Fruit fly (Drosophila melanogaster) whole organism, embryonic: ENCODE results near the gene BTBD9.

ENCODE experiments used
- CG10543 ChIP-seq: fragments of 200-800 bp; sonication (Bioruptor generic); optimal IDR thresholded peaks from 3 replicates; lab custom pipeline; 2017; ENCODE audit warnings: missing biosample characterization, mild to moderate bottlenecking, missing genetic modification characterization, moderate library complexity
- CG11456 ChIP-seq: fragments of 200-800 bp; sonication (Bioruptor generic); IDR thresholded peaks from 3 replicates; pipeline ENCODE4 v1.3.6; 2022; ENCODE audit warnings: missing biosample characterization, missing genetic modification characterization
- CG11504 ChIP-seq: fragments of 200-800 bp; sonication (Bioruptor generic); optimal IDR thresholded peaks from 3 replicates; lab custom pipeline; 2019; ENCODE audit warnings: missing biosample characterization, mild to moderate bottlenecking, missing genetic modification characterization, moderate library complexity
- CG12071 ChIP-seq: fragments of 200-800 bp; sonication (Bioruptor generic); optimal IDR thresholded peaks from 3 replicates; lab custom pipeline; 2018; ENCODE audit warnings: missing biosample characterization, mild to moderate bottlenecking, missing genetic modification characterization
- CG12155 ChIP-seq: fragments of 200-800 bp; sonication (Bioruptor generic); optimal IDR thresholded peaks from 3 replicates; lab custom pipeline; 2016; ENCODE audit warnings: missing biosample characterization, missing genetic modification characterization
- CG12391 ChIP-seq: fragments of 200-800 bp; sonication (Bioruptor generic); optimal IDR thresholded peaks from 3 replicates; lab custom pipeline; 2018; ENCODE audit warnings: missing biosample characterization, mild to moderate bottlenecking, missing genetic modification characterization, moderate library complexity
- CG13775 ChIP-seq: fragments of 200-800 bp; sonication (Bioruptor generic); optimal IDR thresholded peaks from 3 replicates; lab custom pipeline; 2017; ENCODE audit warnings: missing biosample characterization, mild to moderate bottlenecking, missing genetic modification characterization
- CG15601 ChIP-seq: fragments of 200-800 bp; sonication (Bioruptor generic); optimal IDR thresholded peaks from 3 replicates; lab custom pipeline; 2019; ENCODE audit warnings: missing biosample characterization, mild to moderate bottlenecking, missing genetic modification characterization, moderate library complexity
- CG15696 ChIP-seq: fragments of 200-800 bp; sonication (Bioruptor generic); optimal IDR thresholded peaks from 2 replicates; lab custom pipeline; 2019; ENCODE audit warnings: missing biosample characterization, mild to moderate bottlenecking, missing genetic modification characterization, moderate library complexity
- CG17186 ChIP-seq: fragments of 200-800 bp; sonication (Bioruptor generic); optimal IDR thresholded peaks from 3 replicates; lab custom pipeline; 2017; ENCODE audit warnings: missing biosample characterization, missing genetic modification reagents, missing genetic modification characterization
- CG1792 ChIP-seq: fragments of 200-800 bp; sonication (Bioruptor generic); optimal IDR thresholded peaks from 2 replicates; lab custom pipeline; 2016; ENCODE audit warnings: missing biosample characterization, missing genetic modification characterization
- CG18619 ChIP-seq: fragments of 200-800 bp; sonication (Bioruptor generic); optimal IDR thresholded peaks from 3 replicates; lab custom pipeline; 2017; ENCODE audit warnings: missing biosample characterization, mild to moderate bottlenecking, missing genetic modification characterization
- CG2678 ChIP-seq: fragments of 200-800 bp; sonication (Bioruptor generic); optimal IDR thresholded peaks from 3 replicates; lab custom pipeline; 2019; ENCODE audit warnings: missing biosample characterization, mild to moderate bottlenecking, missing genetic modification characterization, moderate library complexity
- CG30020 ChIP-seq: fragments of 200-800 bp; optimal IDR thresholded peaks from 2 replicates; lab custom pipeline; 2019; ENCODE audit warnings: missing biosample characterization, mild to moderate bottlenecking, missing genetic modification characterization, moderate library complexity
- CG32532 ChIP-seq: fragments of 200-800 bp; sonication (Bioruptor generic); IDR thresholded peaks from 2 replicates; pipeline ENCODE4 v1.3.6; 2022; ENCODE audit warnings: missing biosample characterization, missing genetic modification characterization
- CG32772 ChIP-seq: fragments of 200-800 bp; sonication (Bioruptor generic); IDR thresholded peaks from 2 replicates; pipeline ENCODE4 v1.3.6; 2022; ENCODE audit warnings: missing biosample characterization, missing genetic modification characterization
- CG3281 ChIP-seq: fragments of 200-800 bp; sonication (Bioruptor generic); optimal IDR thresholded peaks from 3 replicates; lab custom pipeline; 2017; ENCODE audit warnings: missing biosample characterization, mild to moderate bottlenecking, missing genetic modification characterization
- CG4404 ChIP-seq: fragments of 200-800 bp; sonication (Bioruptor generic); IDR thresholded peaks from 2 replicates; pipeline ENCODE4 v1.3.6; 2022; ENCODE audit warnings: missing biosample characterization, missing genetic modification characterization
- CG4820 ChIP-seq: fragments of 200-800 bp; sonication (Bioruptor generic); optimal IDR thresholded peaks from 3 replicates; lab custom pipeline; 2016; ENCODE audit warnings: missing biosample characterization, missing genetic modification characterization
- CG5953 ChIP-seq: fragments of 200-800 bp; sonication (Bioruptor generic); IDR thresholded peaks from 2 replicates; pipeline ENCODE4 v1.3.6; 2022; ENCODE audit warnings: missing biosample characterization, missing genetic modification characterization
- CG6272 ChIP-seq: fragments of 200-800 bp; sonication (Bioruptor generic); IDR thresholded peaks from 2 replicates; pipeline ENCODE4 v1.3.6; 2022; ENCODE audit warnings: missing biosample characterization, missing genetic modification characterization
- CG6813 ChIP-seq: fragments of 200-800 bp; sonication (Bioruptor generic); optimal IDR thresholded peaks from 2 replicates; lab custom pipeline; 2017; ENCODE audit warnings: missing biosample characterization, missing genetic modification characterization, mild to moderate bottlenecking, moderate library complexity, missing genetic modification reagents
- CG7987 ChIP-seq: fragments of 200-800 bp; sonication (Bioruptor generic); optimal IDR thresholded peaks from 2 replicates; lab custom pipeline; 2018; ENCODE audit warnings: missing biosample characterization, mild to moderate bottlenecking, missing genetic modification characterization, moderate library complexity
- CG8388 ChIP-seq: fragments of 200-800 bp; sonication (Bioruptor generic); optimal IDR thresholded peaks from 2 replicates; lab custom pipeline; 2019; ENCODE audit warnings: missing biosample characterization, mild to moderate bottlenecking, missing genetic modification characterization, moderate library complexity
- CG9437 ChIP-seq: fragments of 200-800 bp; sonication (Bioruptor generic); optimal IDR thresholded peaks from 2 replicates; lab custom pipeline; 2018; ENCODE audit warnings: missing biosample characterization, mild to moderate bottlenecking, missing genetic modification characterization
- HHEX ChIP-seq: fragments of 200-800 bp; sonication (Bioruptor generic); optimal IDR thresholded peaks from 3 replicates; lab custom pipeline; 2017; ENCODE audit warnings: missing biosample characterization, mild to moderate bottlenecking, missing genetic modification characterization, missing genetic modification reagents
- Hr51 ChIP-seq, 2 experiments: fragments of 200-800 bp; sonication (Bioruptor generic); optimal IDR thresholded peaks; 2 replicates in 1 of 2; 3 replicates in 1 of 2; lab custom pipeline; 2016 to 2018; ENCODE audit warnings: missing biosample characterization in 2 of 2, missing genetic modification characterization in 2 of 2, mild to moderate bottlenecking in 1 of 2, moderate library complexity in 1 of 2
- Lim3 ChIP-seq: fragments of 200-800 bp; sonication (Bioruptor generic); IDR thresholded peaks from 2 replicates; pipeline ENCODE4 v1.3.6; 2022; ENCODE audit warnings: missing biosample characterization, missing genetic modification characterization
- Lpt ChIP-seq: fragments of >200 bp; optimal IDR thresholded peaks from 2 replicates; lab custom pipeline; 2018; ENCODE audit warnings: missing biosample characterization, missing genetic modification characterization
- Mad ChIP-seq: fragments of 200-800 bp; sonication (Bioruptor generic); optimal IDR thresholded peaks from 2 replicates; lab custom pipeline; 2016; ENCODE audit warnings: missing biosample characterization, missing genetic modification characterization
- Med ChIP-seq: fragments of 200-800 bp; sonication (Bioruptor generic); peaks from one replicate; lab custom pipeline; 2016; ENCODE audit warnings: missing biosample characterization, missing genetic modification characterization, mild to moderate bottlenecking, inconsistent platforms, moderate library complexity
- Oli ChIP-seq: fragments of 200-800 bp; sonication (Bioruptor generic); optimal IDR thresholded peaks from 2 replicates; lab custom pipeline; 2018; ENCODE audit warnings: missing biosample characterization, mild to moderate bottlenecking, missing genetic modification characterization, moderate library complexity
- Pdp1 ChIP-seq, 2 experiments: fragments of 200-800 bp; sonication (Bioruptor generic); optimal IDR thresholded peaks; 3 replicates each; lab custom pipeline; 2016; ENCODE audit warnings: missing biosample characterization in 2 of 2, missing genetic modification characterization in 2 of 2, mild to moderate bottlenecking in 1 of 2, moderate library complexity in 1 of 2
- amos ChIP-seq: fragments of 200-800 bp; sonication (Bioruptor generic); IDR thresholded peaks from 2 replicates; pipeline ENCODE4 v1.3.6; 2022; ENCODE audit warnings: missing biosample characterization, missing genetic modification characterization; ENCODE audit not compliant: partially characterized antibody
- ase ChIP-seq: fragments of 200-800 bp; sonication (Bioruptor generic); IDR thresholded peaks from 3 replicates; pipeline ENCODE4 v1.3.6; 2022; ENCODE audit warnings: missing biosample characterization, missing genetic modification characterization
- ato ChIP-seq: fragments of 200-800 bp; sonication (Bioruptor generic); IDR thresholded peaks from 2 replicates; pipeline ENCODE4 v1.3.6; 2022; ENCODE audit warnings: missing biosample characterization, missing genetic modification characterization; ENCODE audit not compliant: partially characterized antibody
- btn ChIP-seq: fragments of 200-800 bp; sonication (Bioruptor generic); optimal IDR thresholded peaks from 2 replicates; lab custom pipeline; 2016; ENCODE audit warnings: missing biosample characterization, missing genetic modification characterization
- chinmo ChIP-seq: fragments of 200-800 bp; sonication (Bioruptor generic); IDR thresholded peaks from 4 replicates; pipeline ENCODE4 v1.3.6; 2022; ENCODE audit warnings: missing biosample characterization, missing genetic modification characterization; ENCODE audit not compliant: partially characterized antibody
- cwo ChIP-seq: fragments of 200-800 bp; sonication (Bioruptor generic); optimal IDR thresholded peaks from 3 replicates; lab custom pipeline; 2017; ENCODE audit warnings: missing biosample characterization, missing genetic modification characterization, mild to moderate bottlenecking, moderate library complexity, missing genetic modification reagents
- eyg ChIP-seq: fragments of 200-800 bp; sonication (Bioruptor generic); optimal IDR thresholded peaks from 3 replicates; lab custom pipeline; 2016; ENCODE audit warnings: missing biosample characterization, missing genetic modification characterization
- fd102C ChIP-seq: fragments of 200-800 bp; sonication (Bioruptor generic); optimal IDR thresholded peaks from 2 replicates; lab custom pipeline; 2018; ENCODE audit warnings: missing biosample characterization, mild to moderate bottlenecking, missing genetic modification characterization, moderate library complexity
- hb ChIP-seq: fragments of 200-800 bp; sonication (Bioruptor generic); IDR thresholded peaks from 3 replicates; pipeline ENCODE4 v1.3.6; 2022; ENCODE audit warnings: missing biosample characterization, missing genetic modification characterization; ENCODE audit not compliant: partially characterized antibody
- jumu ChIP-seq: fragments of 200-800 bp; sonication (Bioruptor generic); optimal IDR thresholded peaks from 3 replicates; lab custom pipeline; 2016; ENCODE audit warnings: missing biosample characterization, missing genetic modification characterization
- klu ChIP-seq: fragments of 200-800 bp; sonication (Bioruptor generic); IDR thresholded peaks from 2 replicates; pipeline ENCODE4 v1.3.6; 2022; ENCODE audit warnings: missing biosample characterization, missing genetic modification characterization
- nau ChIP-seq: fragments of 200-800 bp; sonication (Bioruptor generic); optimal IDR thresholded peaks from 3 replicates; lab custom pipeline; 2017; ENCODE audit warnings: missing biosample characterization, mild to moderate bottlenecking, missing genetic modification characterization, missing genetic modification reagents
- sens-2 ChIP-seq: fragments of 200-800 bp; sonication (Bioruptor generic); IDR thresholded peaks from 2 replicates; pipeline ENCODE4 v1.3.6; 2022; ENCODE audit warnings: missing biosample characterization, missing genetic modification characterization
- slp2 ChIP-seq: fragments of 200-800 bp; sonication (Bioruptor generic); optimal IDR thresholded peaks from 2 replicates; lab custom pipeline; 2016; ENCODE audit warnings: missing biosample characterization, missing genetic modification characterization
- trh ChIP-seq: fragments of 200-800 bp; sonication (Bioruptor generic); optimal IDR thresholded peaks from 2 replicates; lab custom pipeline; 2016; ENCODE audit warnings: missing biosample characterization, missing genetic modification characterization

Gene BTBD9

DNA sequence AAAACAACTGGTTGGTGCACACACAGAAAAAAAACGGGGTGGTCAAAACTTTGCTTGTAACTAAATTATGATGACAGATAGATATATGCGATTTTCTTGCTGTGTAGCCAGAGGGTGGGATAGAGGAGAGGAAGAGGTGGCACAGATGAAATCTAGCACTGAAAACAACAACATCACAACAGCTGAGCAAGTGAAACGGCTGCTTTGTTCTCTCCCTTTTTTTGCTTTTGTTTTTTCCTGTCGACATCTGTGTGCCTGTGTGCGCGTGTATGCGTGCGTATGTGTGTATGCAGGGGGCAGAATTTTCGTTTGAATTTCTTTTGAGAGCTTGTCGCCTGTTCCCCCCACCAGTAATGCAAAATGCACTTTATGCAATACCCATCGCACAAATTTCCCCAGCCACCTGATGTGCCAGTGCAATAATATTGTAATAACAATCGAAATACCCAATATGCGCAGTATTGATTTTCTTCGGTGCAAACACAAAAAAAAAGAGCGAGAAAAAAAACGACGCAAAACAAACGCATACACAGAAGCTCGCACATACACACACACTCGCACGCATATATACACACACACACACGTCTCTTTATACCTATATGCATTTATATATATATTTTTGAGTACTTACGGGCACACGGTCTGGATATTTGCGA lies 859 bp upstream of the BTBD9 start (continued):
- TF ChIP-seq CG5953 (GFP tag; lab: Robert Waterston, UW) = 0 out of 2 replicates have a peak, but pooled peaks have one; percentile 6
- TF ChIP-seq klu (GFP tag; lab: Robert Waterston, UW) = no peak
- peak; percentile 23 for TF ChIP-seq CG8388
- peak; percentile 27 for TF ChIP-seq cwo
- peak; percentile 28 for TF ChIP-seq CG6813 (GFP tag; lab: Kevin White, UChicago)
- no peak for TF ChIP-seq CG30020
- TF ChIP-seq btn (GFP tag; lab: Kevin White, UChicago) = no peak
- peak; percentile 27 to 54 for TF ChIP-seq Pdp1 (GFP tag; optimal IDR thresholded peaks at IDR 0.05; lab: Kevin White, UChicago)
- no peak for TF ChIP-seq hb (GFP tag; lab: Robert Waterston, UW)
- peak; percentile 68 for TF ChIP-seq CG3281
- peak; percentile 41 for TF ChIP-seq Oli (tag; lab: Kevin White, UChicago)
- peak; percentile 28 for TF ChIP-seq CG1792
- TF ChIP-seq CG13775 = peak; percentile 44
- TF ChIP-seq CG6272 = peak; percentile 23; the same call in 1 of the 2 replicates
- no peak for TF ChIP-seq CG9437
- TF ChIP-seq Mad (GFP tag; lab: Kevin White, UChicago) = no peak
- TF ChIP-seq CG4820 (GFP tag; lab: Kevin White, UChicago) = peak; percentile 5
- no peak for TF ChIP-seq CG15601
- peak; percentile 73 for TF ChIP-seq CG2678
- TF ChIP-seq chinmo (GFP tag; lab: Robert Waterston, UW) = no peak
- peak; percentile 43 for TF ChIP-seq nau
- no peak for TF ChIP-seq Lpt (GFP tag; lab: Kevin White, UChicago)
- peak; percentile 65 for TF ChIP-seq CG11504
- peak; percentile 79 for TF ChIP-seq CG12155 (GFP tag; lab: Kevin White, UChicago)
- peak; percentile 17 for TF ChIP-seq CG15696
- no peak for TF ChIP-seq CG17186 (GFP tag; lab: Kevin White, UChicago)
- TF ChIP-seq CG12071 (GFP tag; lab: Kevin White, UChicago) = peak; percentile 39
- TF ChIP-seq HHEX (GFP tag; lab: Kevin White, UChicago) = peak; percentile 62
- TF ChIP-seq Hr51 (GFP tag; optimal IDR thresholded peaks at IDR 0.05; lab: Kevin White, UChicago) = peak; percentile 26 to 56
- no peak for TF ChIP-seq Lim3 (GFP tag; lab: Robert Waterston, UW)
- no peak for TF ChIP-seq fd102C (GFP tag; lab: Kevin White, UChicago)
- peak; percentile 68; the same call in 2 of the 3 replicates for TF ChIP-seq ase (GFP tag; lab: Robert Waterston, UW)
- TF ChIP-seq CG12391 = peak; percentile 66
- TF ChIP-seq slp2 (GFP tag; lab: Kevin White, UChicago) = peak; percentile 40
- TF ChIP-seq CG32532 (GFP tag; lab: Robert Waterston, UW) = peak; percentile 83
- TF ChIP-seq trh = no peak
- TF ChIP-seq CG4404 = no peak
- TF ChIP-seq sens-2 (GFP tag; lab: Robert Waterston, UW) = no peak
- peak; percentile 11; the same call in 1 of the 2 replicates for TF ChIP-seq CG32772 (GFP tag; lab: Robert Waterston, UW)
- TF ChIP-seq amos (GFP tag; lab: Robert Waterston, UW) = no peak
- no peak for TF ChIP-seq CG7987 (GFP tag; lab: Kevin White, UChicago)
- no peak for TF ChIP-seq ato (GFP tag; lab: Robert Waterston, UW)
- peak; percentile 69; the same call in 1 of the 3 replicates for TF ChIP-seq CG11456
- TF ChIP-seq eyg = peak; percentile 48
- peak; percentile 79 for TF ChIP-seq CG10543 (GFP tag; lab: Kevin White, UChicago)
- TF ChIP-seq CG18619 (GFP tag; lab: Kevin White, UChicago) = no peak
- TF ChIP-seq jumu = peak; percentile 58
- peak; percentile 96 for TF ChIP-seq Med (GFP tag; lab: Kevin White, UChicago)
